Worm (Caenorhabditis elegans) whole organism, L1 larva: ENCODE measurements around the gene tftc-1.

Experiments used
- C04F5.9 ChIP-seq: sonication (generic microtip); optimal IDR thresholded peaks from 2 replicates; lab custom pipeline; 2016; ENCODE audit warnings: missing genetic modification characterization, missing compliant biosample characterization
- C34B4.2 ChIP-seq: sonication (generic microtip); optimal IDR thresholded peaks from 2 replicates; lab custom pipeline; 2017; ENCODE audit warnings: mild to moderate bottlenecking, missing genetic modification characterization, missing compliant biosample characterization
- F16B12.6 ChIP-seq: fragments of 150-350 bp; optimal IDR thresholded peaks from 2 replicates; lab custom pipeline; 2014; ENCODE audit warnings: missing biosample characterization, missing genetic modification characterization
- Y116A8C.19 ChIP-seq: sonication (generic microtip); optimal IDR thresholded peaks from 2 replicates; lab custom pipeline; 2016; ENCODE audit warnings: missing compliant biosample characterization, missing genetic modification characterization, borderline replicate concordance
- aha-1 ChIP-seq: fragments of 150-350 bp; optimal IDR thresholded peaks from 2 replicates; lab custom pipeline; 2014; ENCODE audit warnings: missing biosample characterization, missing genetic modification characterization
- ama-1 ChIP-seq: fragments of 150-350 bp; optimal IDR thresholded peaks from 2 replicates; lab custom pipeline; 2014
- ceh-63 ChIP-seq: fragments of 200-800 bp; sonication (Bioruptor generic); optimal IDR thresholded peaks from 2 replicates; lab custom pipeline; 2018; ENCODE audit warnings: mild to moderate bottlenecking, missing genetic modification characterization, missing compliant biosample characterization
- ceh-82 ChIP-seq, 3 experiments: fragments of 150-350 bp in 1 of 3; sonication (generic microtip) in 2 of 3; optimal IDR thresholded peaks; 2 replicates each; lab custom pipeline; 2014 to 2017; ENCODE audit warnings: missing biosample characterization in 3 of 3, missing genetic modification characterization in 3 of 3
- ceh-88 ChIP-seq: fragments of 200-800 bp; sonication (Bioruptor generic); IDR thresholded peaks from 2 replicates; pipeline ENCODE4 v1.3.6; 2022; ENCODE audit warnings: missing genetic modification characterization, missing compliant biosample characterization
- ces-1 ChIP-seq: fragments of 150-350 bp; optimal IDR thresholded peaks from 2 replicates; lab custom pipeline; 2014; ENCODE audit warnings: missing biosample characterization, missing genetic modification reagents, missing genetic modification characterization
- dsc-1 ChIP-seq: sonication (generic microtip); optimal IDR thresholded peaks from 2 replicates; lab custom pipeline; 2016; ENCODE audit warnings: mild to moderate bottlenecking, missing genetic modification characterization, missing compliant biosample characterization
- efl-1 ChIP-seq, 4 experiments: fragments of 150-350 bp; optimal IDR thresholded peaks in 3 of 4; peaks in 1 of 4; 1 replicate in 1 of 4; 2 replicates in 3 of 4; lab custom pipeline; 2014; ENCODE audit warnings: missing biosample characterization in 2 of 4, missing genetic modification characterization in 2 of 4, missing genetic modification reagents in 2 of 4
- efl-3 ChIP-seq: fragments of 200-800 bp; sonication (Bioruptor generic); optimal IDR thresholded peaks from 2 replicates; lab custom pipeline; 2018; ENCODE audit warnings: mild to moderate bottlenecking, missing genetic modification characterization, missing compliant biosample characterization
- egl-27 ChIP-seq, 2 experiments: fragments of 150-350 bp in 1 of 2; sonication (generic microtip); optimal IDR thresholded peaks; 3 replicates each; lab custom pipeline; 2017 to 2018; ENCODE audit warnings: missing biosample characterization in 2 of 2, missing genetic modification characterization in 2 of 2, missing genetic modification reagents in 2 of 2
- elt-2 ChIP-seq: sonication (generic microtip); optimal IDR thresholded peaks from 2 replicates; lab custom pipeline; 2016; ENCODE audit warnings: missing genetic modification characterization, mild to moderate bottlenecking, inconsistent platforms, missing compliant biosample characterization, missing genetic modification reagents
- elt-3 ChIP-seq, 6 experiments: fragments of 150-350 bp in 1 of 6; sonication (generic microtip); optimal IDR thresholded peaks; 2 replicates each; lab custom pipeline; 2017 to 2018; ENCODE audit warnings: missing biosample characterization in 6 of 6, missing genetic modification characterization in 6 of 6, inconsistent platforms in 1 of 6
- fkh-4 ChIP-seq: sonication (generic microtip); optimal IDR thresholded peaks from 2 replicates; lab custom pipeline; 2016; ENCODE audit warnings: missing compliant biosample characterization, missing genetic modification characterization, borderline replicate concordance
- fkh-8 ChIP-seq: sonication (generic microtip); optimal IDR thresholded peaks from 2 replicates; lab custom pipeline; 2016; ENCODE audit warnings: mild to moderate bottlenecking, missing genetic modification characterization, missing compliant biosample characterization
- fos-1 ChIP-seq: fragments of 150-350 bp; optimal IDR thresholded peaks from 2 replicates; lab custom pipeline; 2014; ENCODE audit warnings: missing biosample characterization, missing genetic modification characterization
- hlh-4 ChIP-seq: sonication (generic microtip); optimal IDR thresholded peaks from 2 replicates; lab custom pipeline; 2016; ENCODE audit warnings: mild to moderate bottlenecking, missing genetic modification characterization, missing compliant biosample characterization
- hpl-2 ChIP-seq: fragments of 150-350 bp; optimal IDR thresholded peaks from 2 replicates; lab custom pipeline; 2014; ENCODE audit warnings: missing biosample characterization, missing genetic modification reagents, missing genetic modification characterization
- irx-1 ChIP-seq: sonication (generic microtip); optimal IDR thresholded peaks from 2 replicates; lab custom pipeline; 2016; ENCODE audit warnings: missing genetic modification characterization, missing compliant biosample characterization
- isw-1 ChIP-seq: fragments of 200-800 bp; sonication (Bioruptor generic); IDR thresholded peaks from 2 replicates; pipeline ENCODE4 v1.3.6; 2022; ENCODE audit warnings: missing genetic modification characterization, missing compliant biosample characterization
- jun-1 ChIP-seq: fragments of 150-350 bp; optimal IDR thresholded peaks from 2 replicates; lab custom pipeline; 2014; ENCODE audit warnings: missing biosample characterization, missing genetic modification reagents, missing genetic modification characterization
- lin-13 ChIP-seq: fragments of 150-350 bp; optimal IDR thresholded peaks from 2 replicates; lab custom pipeline; 2014; ENCODE audit warnings: missing biosample characterization, missing genetic modification reagents, missing genetic modification characterization
- lin-14 ChIP-seq: fragments of 200-800 bp; sonication (Bioruptor generic); optimal IDR thresholded peaks from 2 replicates; lab custom pipeline; 2018; ENCODE audit warnings: mild to moderate bottlenecking, missing genetic modification characterization, moderate library complexity, missing compliant biosample characterization
- lin-35 ChIP-seq, 2 experiments: fragments of 150-350 bp; optimal IDR thresholded peaks; 2 replicates each; lab custom pipeline; 2014; ENCODE audit warnings: missing biosample characterization in 2 of 2, missing genetic modification characterization in 2 of 2, missing genetic modification reagents in 2 of 2
- lin-39 ChIP-seq: fragments of 150-350 bp; optimal IDR thresholded peaks from 2 replicates; lab custom pipeline; 2014; ENCODE audit warnings: missing biosample characterization, missing genetic modification reagents, missing genetic modification characterization
- lir-3 ChIP-seq: sonication (generic microtip); optimal IDR thresholded peaks from 2 replicates; lab custom pipeline; 2016; ENCODE audit warnings: mild to moderate bottlenecking, missing genetic modification characterization, moderate library complexity, missing compliant biosample characterization; ENCODE audit not compliant: poor library complexity
- lsy-2 ChIP-seq, 2 experiments: fragments of 150-350 bp; optimal IDR thresholded peaks; 2 replicates each; lab custom pipeline; 2014; ENCODE audit warnings: missing biosample characterization in 2 of 2, missing genetic modification characterization in 2 of 2
- mef-2 ChIP-seq: fragments of 150-350 bp; optimal IDR thresholded peaks from 2 replicates; lab custom pipeline; 2014; ENCODE audit warnings: missing biosample characterization, missing genetic modification characterization
- nhr-11 ChIP-seq: fragments of 150-350 bp; optimal IDR thresholded peaks from 2 replicates; lab custom pipeline; 2014; ENCODE audit warnings: missing biosample characterization, missing genetic modification characterization
- nhr-19 ChIP-seq: fragments of 200-800 bp; sonication (Bioruptor generic); conservative IDR thresholded peaks from 2 replicates; pipeline ENCODE4 v1.3.6; 2022; ENCODE audit warnings: missing genetic modification characterization, missing compliant biosample characterization
- nhr-237 ChIP-seq: fragments of 150-350 bp; optimal IDR thresholded peaks from 2 replicates; lab custom pipeline; 2014; ENCODE audit warnings: missing biosample characterization, missing genetic modification characterization
- nhr-28 ChIP-seq: fragments of 150-350 bp; optimal IDR thresholded peaks from 2 replicates; lab custom pipeline; 2014; ENCODE audit warnings: missing biosample characterization, missing genetic modification characterization
- nhr-47 ChIP-seq: sonication (generic microtip); optimal IDR thresholded peaks from 2 replicates; lab custom pipeline; 2016; ENCODE audit warnings: mild to moderate bottlenecking, missing genetic modification characterization, moderate library complexity, missing compliant biosample characterization
- nhr-71 ChIP-seq: sonication (generic microtip); optimal IDR thresholded peaks from 2 replicates; lab custom pipeline; 2016; ENCODE audit warnings: mild to moderate bottlenecking, missing genetic modification characterization, moderate library complexity, missing compliant biosample characterization
- nhr-76 ChIP-seq: sonication (generic microtip); optimal IDR thresholded peaks from 2 replicates; lab custom pipeline; 2017; ENCODE audit warnings: missing biosample characterization, missing genetic modification characterization
- nhr-85 ChIP-seq: sonication (generic microtip); peaks from one replicate; lab custom pipeline; 2016; ENCODE audit warnings: missing genetic modification characterization, inconsistent platforms, missing compliant biosample characterization
- nhr-90 ChIP-seq: sonication (generic microtip); optimal IDR thresholded peaks from 2 replicates; lab custom pipeline; 2016; ENCODE audit warnings: mild to moderate bottlenecking, missing genetic modification characterization, missing compliant biosample characterization; ENCODE audit not compliant: poor library complexity
- pax-3 ChIP-seq: fragments of 200-800 bp; sonication (Bioruptor generic); optimal IDR thresholded peaks from 2 replicates; lab custom pipeline; 2018; ENCODE audit warnings: mild to moderate bottlenecking, missing genetic modification characterization, moderate library complexity, missing compliant biosample characterization
- rnt-1 ChIP-seq: sonication (generic microtip); optimal IDR thresholded peaks from 2 replicates; lab custom pipeline; 2016; ENCODE audit warnings: mild to moderate bottlenecking, missing genetic modification characterization, moderate library complexity, missing compliant biosample characterization
- skn-1 ChIP-seq: fragments of 150-350 bp; optimal IDR thresholded peaks from 2 replicates; lab custom pipeline; 2014; ENCODE audit warnings: missing biosample characterization, missing genetic modification characterization
- snpc-4 ChIP-seq: fragments of 150-350 bp; optimal IDR thresholded peaks from 2 replicates; lab custom pipeline; 2014; ENCODE audit warnings: missing biosample characterization, missing genetic modification characterization
- sox-4 ChIP-seq: sonication (generic microtip); optimal IDR thresholded peaks from 2 replicates; lab custom pipeline; 2016; ENCODE audit warnings: missing genetic modification characterization, missing compliant biosample characterization
- sptf-1 ChIP-seq: fragments of 150-350 bp; optimal IDR thresholded peaks from 2 replicates; lab custom pipeline; 2014; ENCODE audit warnings: missing biosample characterization, missing genetic modification characterization
- tlp-1 ChIP-seq: fragments of 150-350 bp; optimal IDR thresholded peaks from 2 replicates; lab custom pipeline; 2014; ENCODE audit warnings: missing biosample characterization, missing genetic modification characterization
- unc-130 ChIP-seq: fragments of 150-350 bp; optimal IDR thresholded peaks from 2 replicates; lab custom pipeline; 2017; ENCODE audit warnings: missing biosample characterization, missing genetic modification characterization, inconsistent platforms
- vab-15 ChIP-seq: sonication (generic microtip); optimal IDR thresholded peaks from 2 replicates; lab custom pipeline; 2017; ENCODE audit warnings: missing genotype, mild to moderate bottlenecking, missing genetic modification characterization, missing compliant biosample characterization
- zag-1 ChIP-seq: fragments of 150-350 bp; optimal IDR thresholded peaks from 2 replicates; lab custom pipeline; 2014; ENCODE audit warnings: missing biosample characterization, missing genetic modification characterization
- ztf-11 ChIP-seq, 2 experiments: sonication (generic microtip); optimal IDR thresholded peaks; 2 replicates each; lab custom pipeline; 2016 to 2017; ENCODE audit warnings: missing genetic modification characterization in 2 of 2, missing biosample characterization in 1 of 2, missing compliant biosample characterization in 1 of 2
- ztf-4 ChIP-seq: fragments of 150-350 bp; optimal IDR thresholded peaks from 2 replicates; lab custom pipeline; 2014; ENCODE audit warnings: missing biosample characterization, missing genetic modification characterization

The tftc-1 gene

ce11 chrIV:2387970-2388705, 39.1 kb downstream of the tftc-1 start, which contains the start of gene sec-61.B:
sec-61.B (minus strand) TSS chrIV:2388675.
- peak; percentile 8 for TF ChIP-seq lin-39
- no peak for TF ChIP-seq ama-1 (lab: Kevin White, UChicago)
- TF ChIP-seq egl-27 (tag; optimal IDR thresholded peaks at IDR 0.05; lab: Kevin White, UChicago): no peak
- TF ChIP-seq sptf-1 (tag; lab: Kevin White, UChicago): no peak
- TF ChIP-seq efl-1 (optimal IDR thresholded peaks at IDR 0.05; lab: Kevin White, UChicago): peak in 1 of 2 experiments; percentile 17
- TF ChIP-seq efl-1 (GFP tag; optimal IDR thresholded peaks at IDR 0.05 in 1 of 2; lab: Kevin White, UChicago): peak; percentile 17 to 52
- TF ChIP-seq ceh-63 (GFP tag; lab: Kevin White, UChicago): no peak
- TF ChIP-seq skn-1: no peak
- TF ChIP-seq nhr-85 (tag; lab: Kevin White, UChicago): peak; percentile 67
- TF ChIP-seq irx-1: no peak
- TF ChIP-seq nhr-28 (tag; lab: Kevin White, UChicago): no peak
- no peak for TF ChIP-seq dsc-1 (tag; lab: Kevin White, UChicago)
- TF ChIP-seq tlp-1: no peak
- TF ChIP-seq sox-4 (tag; lab: Kevin White, UChicago): no peak
- TF ChIP-seq nhr-11 (tag; lab: Kevin White, UChicago): no peak
- 0 out of 2 replicates have a peak, but pooled peaks have one; percentile 2 for TF ChIP-seq nhr-19 (GFP tag; lab: Robert Waterston, UW)
- no peak for TF ChIP-seq vab-15
- TF ChIP-seq unc-130: no peak
- TF ChIP-seq fkh-8 (tag; lab: Kevin White, UChicago): no peak
- TF ChIP-seq pax-3: no peak
- TF ChIP-seq ztf-4 (tag; lab: Kevin White, UChicago): peak; percentile 55
- no peak for TF ChIP-seq ces-1
- no peak for TF ChIP-seq fos-1
- TF ChIP-seq C34B4.2: no peak
- TF ChIP-seq isw-1 (GFP tag; lab: Robert Waterston, UW): no peak
- no peak for TF ChIP-seq lin-13 (GFP tag; lab: Kevin White, UChicago)
- TF ChIP-seq elt-3 (tag; optimal IDR thresholded peaks at IDR 0.05; lab: Kevin White, UChicago): no peak
- TF ChIP-seq zag-1 (tag; lab: Kevin White, UChicago): no peak
- no peak for TF ChIP-seq nhr-237 (tag; lab: Kevin White, UChicago)
- no peak for TF ChIP-seq rnt-1 (tag; lab: Kevin White, UChicago)
- no peak for TF ChIP-seq ztf-11 (tag; optimal IDR thresholded peaks at IDR 0.05; lab: Kevin White, UChicago)
- no peak for TF ChIP-seq ceh-88
- TF ChIP-seq lin-35 (GFP tag; optimal IDR thresholded peaks at IDR 0.05; lab: Kevin White, UChicago): peak in 1 of 2 experiments; percentile 9
- TF ChIP-seq mef-2: no peak
- no peak for TF ChIP-seq fkh-4 (tag; lab: Kevin White, UChicago)
- TF ChIP-seq nhr-71 (tag; lab: Kevin White, UChicago): peak; percentile 49
- no peak for TF ChIP-seq aha-1
- no peak for TF ChIP-seq C04F5.9 (tag; lab: Kevin White, UChicago)
- TF ChIP-seq lin-14 (GFP tag; lab: Kevin White, UChicago): no peak
- TF ChIP-seq nhr-90 (tag; lab: Kevin White, UChicago): peak; percentile 43
- TF ChIP-seq lir-3 (tag; lab: Kevin White, UChicago): no peak
- TF ChIP-seq F16B12.6 (tag; lab: Kevin White, UChicago): no peak
- TF ChIP-seq lsy-2 (tag; optimal IDR thresholded peaks at IDR 0.05; lab: Kevin White, UChicago): peak; percentile 32 to 41
- TF ChIP-seq jun-1: no peak
- no peak for TF ChIP-seq efl-3 (GFP tag; lab: Kevin White, UChicago)
- no peak for TF ChIP-seq ceh-82 (tag; optimal IDR thresholded peaks at IDR 0.05; lab: Kevin White, UChicago)
- no peak for TF ChIP-seq hlh-4 (tag; lab: Kevin White, UChicago)
- no peak for TF ChIP-seq nhr-76 (tag; lab: Kevin White, UChicago)
- TF ChIP-seq snpc-4 (tag; lab: Kevin White, UChicago): no peak
- TF ChIP-seq elt-2 (tag; lab: Kevin White, UChicago): no peak
- TF ChIP-seq Y116A8C.19: no peak
- peak; percentile 36 for TF ChIP-seq nhr-47
- no peak for TF ChIP-seq hpl-2 (GFP tag; lab: Kevin White, UChicago)
